Worm (Caenorhabditis elegans): Measurements from ENCODE around the gene pges-2.

ce11 chrIV:10346948-10347347 lies 20.6 kb downstream of the pges-2 start:
- TF ChIP-seq med-1 (GFP tag; optimal IDR thresholded peaks at IDR 0.05; ENCODE audit: insufficient read depth) (no peak), klf-2 (GFP tag; conservative IDR thresholded peaks at IDR 0.05) (no peak)
